Worm (Caenorhabditis elegans): Measurements from ENCODE around the gene mms-19.

ce11 chrV:5521735-5522241 lies 7.6 kb downstream of the mms-19 start, which contains the start of gene hir-1:
- TF ChIP-seq unc-62 (GFP tag; optimal IDR thresholded peaks at IDR 0.05) (no peak), die-1 (tag; optimal IDR thresholded peaks at IDR 0.05) (no peak), pbrm-1 (GFP tag; IDR thresholded peaks at IDR 0.05) (no peak), lin-26 (GFP tag; IDR thresholded peaks at IDR 0.05) (no peak), Y79H2A.3 (GFP tag; conservative IDR thresholded peaks at IDR 0.05) (no peak), tbp1 (GFP tag; optimal IDR thresholded peaks at IDR 0.05) (no peak), D2030.7 (GFP tag; IDR thresholded peaks at IDR 0.05) (no peak), ztf-22 (GFP tag; optimal IDR thresholded peaks at IDR 0.05) (no peak), ekl-4 (GFP tag; IDR thresholded peaks at IDR 0.05) (no peak), dpl-1 (GFP tag; optimal IDR thresholded peaks at IDR 0.05) (no peak), ama-1 (optimal IDR thresholded peaks at IDR 0.05) (no peak), ama-1 (GFP tag; optimal IDR thresholded peaks at IDR 0.05) (no peak), ztf-3 (GFP tag; optimal IDR thresholded peaks at IDR 0.05) (no peak)

Data from whole organism, young adult.